Fruit fly (Drosophila melanogaster): ENCODE measurements around the gene JhI-21.

JhI-21 gene

DNA sequence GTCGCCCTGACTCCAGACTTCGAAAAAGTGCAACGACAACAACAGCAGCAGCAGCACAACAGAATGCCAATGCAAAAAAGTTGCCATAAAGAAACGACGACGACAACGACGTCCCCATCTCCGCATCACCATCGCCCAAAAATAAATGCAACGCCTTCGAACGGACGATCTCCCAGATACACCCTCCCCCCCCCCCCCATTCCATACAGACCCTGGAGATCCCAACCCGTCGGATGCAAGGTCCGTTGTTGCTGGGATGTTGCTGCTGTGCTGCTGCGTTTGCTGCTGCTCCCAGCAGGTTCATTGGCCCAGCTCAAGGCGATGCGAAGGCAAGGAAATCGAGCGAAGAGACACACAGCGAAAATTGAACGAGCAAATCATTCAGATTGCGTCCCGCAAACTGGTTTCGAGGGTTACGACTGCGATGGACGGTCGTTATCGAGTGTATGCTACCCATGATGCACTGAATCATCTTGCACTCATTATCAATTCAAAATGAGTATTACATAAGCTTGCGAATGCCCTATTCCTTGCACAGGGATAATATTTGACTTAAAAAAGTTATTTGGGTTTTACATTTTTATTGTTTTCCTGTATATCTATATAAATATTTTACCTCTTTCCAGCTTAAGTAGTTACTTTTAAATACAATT, 42.0 kb downstream of the JhI-21 start (continued):
- TF ChIP-seq net (GFP tag; optimal IDR thresholded peaks at IDR 0.05), result no peak
- TF ChIP-seq fd85E (GFP tag; optimal IDR thresholded peaks at IDR 0.05), result no peak
- TF ChIP-seq OdsH (GFP tag; optimal IDR thresholded peaks at IDR 0.05), result no peak
- no peak for TF ChIP-seq pdm3 (GFP tag; optimal IDR thresholded peaks at IDR 0.05)
- TF ChIP-seq Sox14 (GFP tag; optimal IDR thresholded peaks at IDR 0.05), result peak; percentile 45
- TF ChIP-seq CG8319 (GFP tag; optimal IDR thresholded peaks at IDR 0.05), result no peak
- TF ChIP-seq vri (GFP tag; optimal IDR thresholded peaks at IDR 0.05), result peak; percentile 95
- no peak for TF ChIP-seq Ets21C (GFP tag; optimal IDR thresholded peaks at IDR 0.05)
- TF ChIP-seq CG34406 (GFP tag; optimal IDR thresholded peaks at IDR 0.05), result no peak

DNA sequence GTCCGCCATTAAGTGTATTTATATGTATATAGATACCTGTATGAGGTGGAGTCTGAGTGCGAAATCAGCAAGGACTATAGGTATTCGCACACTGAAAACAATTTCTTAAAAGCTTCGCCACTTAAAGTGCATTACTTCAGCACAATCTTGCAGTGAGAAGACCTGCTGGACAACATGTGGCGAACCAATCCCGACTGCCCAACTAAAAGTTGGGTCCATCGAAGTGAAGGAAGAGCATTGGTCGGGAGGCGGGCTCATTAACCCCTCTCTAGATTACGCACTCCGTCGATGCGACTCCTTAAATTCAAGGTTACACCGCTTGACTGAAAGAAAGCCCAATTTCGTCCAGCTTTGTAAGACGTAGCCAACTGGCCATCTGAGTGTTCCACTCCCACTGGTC, 42.6 kb downstream of the JhI-21 start:
- TF ChIP-seq achi (GFP tag; optimal IDR thresholded peaks at IDR 0.05), result peak; percentile 1
- peak; percentile 52 for TF ChIP-seq pdm3 (GFP tag; optimal IDR thresholded peaks at IDR 0.05)
- no peak for TF ChIP-seq fd85E (GFP tag; optimal IDR thresholded peaks at IDR 0.05)
- TF ChIP-seq Ets96B (tag; optimal IDR thresholded peaks at IDR 0.05), result peak; percentile 16
- TF ChIP-seq CG32006 (GFP tag; optimal IDR thresholded peaks at IDR 0.05), result no peak
- no peak for TF ChIP-seq vri (GFP tag; optimal IDR thresholded peaks at IDR 0.05)
- no peak for TF ChIP-seq Hr4 (GFP tag; optimal IDR thresholded peaks at IDR 0.05)
- TF ChIP-seq topi (GFP tag; optimal IDR thresholded peaks at IDR 0.05), result peak; percentile 39
- TF ChIP-seq eg (GFP tag; IDR thresholded peaks at IDR 0.05), result no peak
- no peak for TF ChIP-seq CG11762 (GFP tag; optimal IDR thresholded peaks at IDR 0.05; ENCODE audit: insufficient read depth)
- no peak for TF ChIP-seq Met (GFP tag; optimal IDR thresholded peaks at IDR 0.05)
- no peak for TF ChIP-seq Blimp-1 (GFP tag; optimal IDR thresholded peaks at IDR 0.05)
- TF ChIP-seq lz (GFP tag; optimal IDR thresholded peaks at IDR 0.05), result peak; percentile 27
- TF ChIP-seq Smox (GFP tag; optimal IDR thresholded peaks at IDR 0.05), result peak; percentile 40
- TF ChIP-seq CG4318 (GFP tag; optimal IDR thresholded peaks at IDR 0.05), result no peak
- TF ChIP-seq Lpt (GFP tag; optimal IDR thresholded peaks at IDR 0.05), result no peak
- no peak for TF ChIP-seq CG11902 (GFP tag; optimal IDR thresholded peaks at IDR 0.05)
- peak; percentile 34 for TF ChIP-seq cyc (GFP tag; optimal IDR thresholded peaks at IDR 0.05)
- no peak for TF ChIP-seq svp (GFP tag)
- no peak for TF ChIP-seq Sox15 (GFP tag; optimal IDR thresholded peaks at IDR 0.05)
- TF ChIP-seq CG6276 (GFP tag; optimal IDR thresholded peaks at IDR 0.05), result no peak
- TF ChIP-seq CG15336 (GFP tag; IDR thresholded peaks at IDR 0.05), result no peak
- peak; percentile 17 for TF ChIP-seq CG3032 (tag; optimal IDR thresholded peaks at IDR 0.05)
- peak; percentile 85 for TF ChIP-seq Eip78C (GFP tag)
- no peak for TF ChIP-seq net (GFP tag; optimal IDR thresholded peaks at IDR 0.05)
- TF ChIP-seq Eip75B (GFP tag; optimal IDR thresholded peaks at IDR 0.05), result no peak
- no peak for TF ChIP-seq CG8319 (GFP tag; optimal IDR thresholded peaks at IDR 0.05)
- no peak for TF ChIP-seq Ets21C (GFP tag; optimal IDR thresholded peaks at IDR 0.05)
- TF ChIP-seq fd59A (GFP tag; optimal IDR thresholded peaks at IDR 0.05), result no peak
- no peak for TF ChIP-seq CG34406 (GFP tag; optimal IDR thresholded peaks at IDR 0.05)
- no peak for TF ChIP-seq CG8119 (GFP tag; IDR thresholded peaks at IDR 0.05)
- TF ChIP-seq CG16779 (tag; optimal IDR thresholded peaks at IDR 0.05), result no peak
- TF ChIP-seq CG1621 (tag; optimal IDR thresholded peaks at IDR 0.05), result peak; percentile 32
- TF ChIP-seq Hr39 (GFP tag; optimal IDR thresholded peaks at IDR 0.05), result peak; percentile 53
- TF ChIP-seq CG8632 (GFP tag; optimal IDR thresholded peaks at IDR 0.05), result no peak
- TF ChIP-seq OdsH (GFP tag; optimal IDR thresholded peaks at IDR 0.05), result peak; percentile 29
- TF ChIP-seq salr (GFP tag; optimal IDR thresholded peaks at IDR 0.05), result peak in 1 of 2 experiments; percentile 10
- peak; percentile 45 for TF ChIP-seq CG10669 (GFP tag; optimal IDR thresholded peaks at IDR 0.05)
- TF ChIP-seq CG7368 (GFP tag; optimal IDR thresholded peaks at IDR 0.05), result no peak
- TF ChIP-seq CG6163 (GFP tag; IDR thresholded peaks at IDR 0.05), result peak; percentile 30; the same call in 2 of the 3 replicates
- no peak for TF ChIP-seq Eip93F (GFP tag; optimal IDR thresholded peaks at IDR 0.05)
- no peak for TF ChIP-seq CG3919 (GFP tag; optimal IDR thresholded peaks at IDR 0.05)
- peak; percentile 19 for TF ChIP-seq Sox14 (GFP tag; optimal IDR thresholded peaks at IDR 0.05)
- TF ChIP-seq CG9139 (GFP tag; optimal IDR thresholded peaks at IDR 0.05), result no peak
- no peak for TF ChIP-seq CG11294 (GFP tag; IDR thresholded peaks at IDR 0.05)
- TF ChIP-seq CG10631 (GFP tag; optimal IDR thresholded peaks at IDR 0.05), result peak; percentile 48
- peak; percentile 54 for TF ChIP-seq acj6 (GFP tag; optimal IDR thresholded peaks at IDR 0.05)
- TF ChIP-seq CG6792 (GFP tag; optimal IDR thresholded peaks at IDR 0.05), result no peak
- peak; percentile 41 for TF ChIP-seq CG31627 (GFP tag; optimal IDR thresholded peaks at IDR 0.05)
